Worm (Caenorhabditis elegans) whole organism, L2 larva: ENCODE measurements around the gene chpf-2.

Experiments
- egl-27 ChIP-seq: sonication (generic microtip); optimal IDR thresholded peaks from 3 replicates; lab custom pipeline; 2017; ENCODE audit warnings: missing biosample characterization, missing genetic modification reagents, missing genetic modification characterization
- lin-13 ChIP-seq: fragments of 150-350 bp; optimal IDR thresholded peaks from 2 replicates; lab custom pipeline; 2014; ENCODE audit warnings: missing biosample characterization, missing genetic modification reagents, missing genetic modification characterization
- snpc-4 ChIP-seq: fragments of 150-350 bp; optimal IDR thresholded peaks from 2 replicates; lab custom pipeline; 2014; ENCODE audit warnings: missing biosample characterization, missing genetic modification characterization

DNA sequence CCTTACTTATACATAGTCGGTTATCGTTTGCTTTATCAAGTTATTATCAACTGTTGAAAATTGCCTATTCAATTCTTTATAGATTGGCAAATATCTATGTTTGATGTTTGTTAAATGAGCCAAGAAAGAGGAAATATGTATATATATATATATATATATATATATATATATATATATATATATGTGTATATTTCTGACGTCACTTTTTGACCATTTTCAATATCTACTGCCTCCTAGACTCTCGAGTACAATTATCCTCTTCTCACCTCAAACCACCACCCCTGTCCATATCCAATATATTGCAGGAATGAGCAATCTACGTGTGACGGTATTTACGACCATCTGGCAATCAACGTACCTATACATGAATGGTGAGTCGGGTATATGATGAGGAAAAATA, 5.7 kb upstream of the chpf-2 start, which contains the start of gene F59D6.1:
- no peak for TF ChIP-seq egl-27 (tag; lab: Kevin White, UChicago)
- no peak for TF ChIP-seq snpc-4 (tag; lab: Kevin White, UChicago)
- TF ChIP-seq lin-13 (GFP tag; lab: Kevin White, UChicago) = no peak
